Worm (Caenorhabditis elegans): Measurements from ENCODE around the gene F56D6.21.

DNA sequence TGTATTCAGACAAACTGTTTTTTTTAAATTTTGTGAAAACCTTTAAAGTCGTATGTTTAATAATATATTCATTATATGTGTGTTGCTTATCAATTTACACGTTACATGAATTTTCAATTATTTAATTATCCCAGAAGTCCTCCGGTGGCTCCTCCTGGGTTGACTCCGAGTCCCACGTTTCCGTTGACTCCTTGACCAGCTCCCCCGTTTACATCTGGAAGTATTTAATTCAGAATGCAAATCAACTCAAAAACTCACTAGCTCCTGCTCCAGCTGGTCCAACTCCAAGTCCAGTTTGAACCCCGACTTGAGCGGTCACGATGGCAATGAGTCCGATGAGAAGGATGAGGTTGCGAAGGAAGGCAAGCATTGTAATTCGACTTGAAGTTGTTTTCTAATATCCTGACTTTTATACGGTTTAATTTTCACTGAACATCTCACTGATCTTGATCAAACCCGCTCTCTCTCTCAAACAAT lies 10.7 kb upstream of the F56D6.21 start, which contains the start of gene F56D6.8:
- TF ChIP-seq Y67H2A.10 (GFP tag; conservative IDR thresholded peaks at IDR 0.05) (no peak), nhr-27 (tag; optimal IDR thresholded peaks at IDR 0.05) (no peak), ztf-25 (GFP tag; IDR thresholded peaks at IDR 0.05) (no peak), tbp1 (GFP tag; optimal IDR thresholded peaks at IDR 0.05) (no peak), nhr-80 (tag; optimal IDR thresholded peaks at IDR 0.05) (no peak), ztf-6 (GFP tag; IDR thresholded peaks at IDR 0.05) (no peak)
